Worm (Caenorhabditis elegans) whole organism, young adult: ENCODE results near the gene cdr-4.

Source experiments
- athp-1 ChIP-seq: sonication (generic microtip); optimal IDR thresholded peaks from 2 replicates; lab custom pipeline; 2017; ENCODE audit warnings: mild to moderate bottlenecking, missing genetic modification characterization, missing compliant biosample characterization
- bed-2 ChIP-seq: fragments of 200-800 bp; sonication (Bioruptor generic); IDR thresholded peaks from 2 replicates; pipeline ENCODE4 v1.3.6; 2022; ENCODE audit warnings: missing genetic modification reagents, missing genetic modification characterization, missing compliant biosample characterization
- let-526 ChIP-seq: fragments of 200-800 bp; sonication (Bioruptor generic); IDR thresholded peaks from 2 replicates; pipeline ENCODE4 v1.3.6; 2022; ENCODE audit warnings: missing genetic modification reagents, missing genetic modification characterization, missing compliant biosample characterization
- nhr-179 ChIP-seq: sonication (generic microtip); optimal IDR thresholded peaks from 2 replicates; lab custom pipeline; 2016; ENCODE audit warnings: mild to moderate bottlenecking, missing genetic modification characterization, missing compliant biosample characterization
- unc-130 ChIP-seq: sonication (generic microtip); optimal IDR thresholded peaks from 2 replicates; lab custom pipeline; 2016; ENCODE audit warnings: missing genetic modification reagents, missing genetic modification characterization, missing compliant biosample characterization

ce11 chrV:12371386-12371785 lies 37.0 kb downstream of the cdr-4 start, which contains the start of gene F23H12.7:
- TF ChIP-seq nhr-179 (tag; lab: Kevin White, UChicago): no peak
- no peak for TF ChIP-seq athp-1 (tag; lab: Kevin White, UChicago)
- no peak for TF ChIP-seq unc-130 (GFP tag; lab: Kevin White, UChicago)
- no peak for TF ChIP-seq bed-2 (GFP tag; lab: Robert Waterston, UW)
- TF ChIP-seq let-526 (GFP tag; lab: Robert Waterston, UW): no peak
